Worm (Caenorhabditis elegans) whole organism, L4 larva: ENCODE data around the gene ZC412.3.

ENCODE experiments used
- F37D6.2 ChIP-seq: sonication (generic microtip); optimal IDR thresholded peaks from 2 replicates; lab custom pipeline; 2016; ENCODE audit warnings: mild to moderate bottlenecking, missing genetic modification characterization, missing compliant biosample characterization
- F44E2.7 ChIP-seq: fragments of 200-800 bp; sonication (Bioruptor generic); IDR thresholded peaks from 2 replicates; pipeline ENCODE4 v2.1.2; 2022; ENCODE audit warnings: missing genetic modification characterization, missing compliant biosample characterization
- F49E8.2 ChIP-seq: sonication (generic microtip); optimal IDR thresholded peaks from 2 replicates; lab custom pipeline; 2016; ENCODE audit warnings: missing compliant biosample characterization, mild to moderate bottlenecking, missing genetic modification characterization, borderline replicate concordance
- R02D3.7 ChIP-seq: fragments of 150-350 bp; sonication (generic microtip); optimal IDR thresholded peaks from 3 replicates; lab custom pipeline; 2014; ENCODE audit warnings: missing biosample characterization, missing genetic modification characterization
- T20F7.1 ChIP-seq: fragments of 200-800 bp; sonication (Bioruptor generic); optimal IDR thresholded peaks from 2 replicates; lab custom pipeline; 2018; ENCODE audit warnings: mild to moderate bottlenecking, missing genetic modification characterization, missing compliant biosample characterization
- Y48G9A.11 ChIP-seq: fragments of 200-800 bp; sonication (Bioruptor generic); IDR thresholded peaks from 2 replicates; pipeline ENCODE4 v1.3.6; 2022; ENCODE audit warnings: missing genetic modification reagents, missing genetic modification characterization, missing compliant biosample characterization
- Y5F2A.4 ChIP-seq: fragments of 200-800 bp; sonication (Bioruptor generic); optimal IDR thresholded peaks from 2 replicates; lab custom pipeline; 2018; ENCODE audit warnings: mild to moderate bottlenecking, missing genetic modification characterization, missing compliant biosample characterization
- aha-1 ChIP-seq: fragments of 150-350 bp; peaks from one replicate; lab custom pipeline; 2014; ENCODE audit warnings: missing biosample characterization, missing genetic modification characterization
- arid-1 ChIP-seq: fragments of 200-800 bp; sonication (Bioruptor generic); conservative IDR thresholded peaks from 2 replicates; pipeline ENCODE4 v1.3.6; 2022; ENCODE audit warnings: missing genetic modification reagents, missing genetic modification characterization, missing compliant biosample characterization
- ceh-20 ChIP-seq: fragments of 200-800 bp; sonication (Bioruptor generic); IDR thresholded peaks from 2 replicates; pipeline ENCODE4 v1.3.6; 2022; ENCODE audit warnings: missing genetic modification reagents, missing genetic modification characterization, missing compliant biosample characterization
- ceh-28 ChIP-seq: fragments of 150-350 bp; optimal IDR thresholded peaks from 2 replicates; lab custom pipeline; 2014; ENCODE audit warnings: missing biosample characterization, missing genetic modification reagents, missing genetic modification characterization
- cey-2 ChIP-seq: sonication (generic microtip); optimal IDR thresholded peaks from 3 replicates; lab custom pipeline; 2017; ENCODE audit warnings: missing genetic modification characterization, mild to moderate bottlenecking, missing compliant biosample characterization, antibody characterized with exemption, borderline replicate concordance; ENCODE audit not compliant: insufficient read depth
- daf-16 ChIP-seq, 3 experiments: sonication (generic microtip); optimal IDR thresholded peaks; 2 replicates each; lab custom pipeline; 2016 to 2017; ENCODE audit warnings: missing genetic modification characterization in 3 of 3, missing genetic modification reagents in 3 of 3, mild to moderate bottlenecking in 2 of 3, missing compliant biosample characterization in 2 of 3, missing biosample characterization in 1 of 3, moderate library complexity in 1 of 3
- duxl-1 ChIP-seq: sonication (generic microtip); optimal IDR thresholded peaks from 2 replicates; lab custom pipeline; 2016; ENCODE audit warnings: mild to moderate bottlenecking, missing genetic modification characterization, moderate library complexity, missing compliant biosample characterization; ENCODE audit not compliant: poor library complexity
- egl-43 ChIP-seq: fragments of 200-800 bp; sonication (Bioruptor generic); IDR thresholded peaks from 2 replicates; pipeline ENCODE4 v1.3.6; 2022; ENCODE audit warnings: missing genetic modification reagents, missing genetic modification characterization, missing compliant biosample characterization
- fkh-10 ChIP-seq: fragments of 150-350 bp; optimal IDR thresholded peaks from 2 replicates; lab custom pipeline; 2014; ENCODE audit warnings: missing biosample characterization, missing genetic modification reagents, missing genetic modification characterization
- fos-1 ChIP-seq: fragments of 150-350 bp; optimal IDR thresholded peaks from 2 replicates; lab custom pipeline; 2014; ENCODE audit warnings: missing biosample characterization, missing genetic modification characterization
- gei-8 ChIP-seq: fragments of 200-800 bp; sonication (Bioruptor generic); optimal IDR thresholded peaks from 2 replicates; lab custom pipeline; 2018; ENCODE audit warnings: mild to moderate bottlenecking, missing genetic modification characterization, missing compliant biosample characterization
- hif-1 ChIP-seq, 2 experiments: sonication (generic microtip); optimal IDR thresholded peaks; 2 replicates each; lab custom pipeline; 2016 to 2017; ENCODE audit warnings: missing compliant biosample characterization in 2 of 2, missing genetic modification characterization in 2 of 2, missing genetic modification reagents in 2 of 2, missing genotype in 2 of 2, mild to moderate bottlenecking in 1 of 2
- hlh-11 ChIP-seq: fragments of 200-800 bp; sonication (Bioruptor generic); optimal IDR thresholded peaks from 2 replicates; lab custom pipeline; 2018; ENCODE audit warnings: mild to moderate bottlenecking, missing genetic modification characterization, missing compliant biosample characterization
- hlh-30 ChIP-seq: sonication (generic microtip); optimal IDR thresholded peaks from 2 replicates; lab custom pipeline; 2017; ENCODE audit warnings: antibody characterized with exemption, mild to moderate bottlenecking, missing genetic modification characterization, missing compliant biosample characterization; ENCODE audit not compliant: insufficient read depth
- lim-7 ChIP-seq: fragments of 200-800 bp; sonication (Bioruptor generic); IDR thresholded peaks from 2 replicates; pipeline ENCODE4 v1.3.6; 2022; ENCODE audit warnings: missing genetic modification characterization, missing compliant biosample characterization
- lin-1 ChIP-seq: fragments of 200-800 bp; sonication (Bioruptor generic); IDR thresholded peaks from 2 replicates; pipeline ENCODE4 v1.3.6; 2022; ENCODE audit warnings: missing genetic modification reagents, missing genetic modification characterization, missing compliant biosample characterization
- lin-29 ChIP-seq: fragments of 200-800 bp; sonication (Bioruptor generic); IDR thresholded peaks from 2 replicates; pipeline ENCODE4 v1.3.6; 2022; ENCODE audit warnings: missing genetic modification reagents, missing genetic modification characterization, missing compliant biosample characterization
- lin-38 ChIP-seq: fragments of 200-800 bp; sonication (Bioruptor generic); IDR thresholded peaks from 2 replicates; pipeline ENCODE4 v1.3.6; 2022; ENCODE audit warnings: missing genetic modification reagents, missing genetic modification characterization, missing compliant biosample characterization
- madf-5 ChIP-seq, 2 experiments: fragments of 200-800 bp; sonication (Bioruptor generic); IDR thresholded peaks; 2 replicates each; pipeline ENCODE4 v1.3.6; 2022; ENCODE audit warnings: missing compliant biosample characterization in 2 of 2, missing genetic modification characterization in 2 of 2
- madf-9 ChIP-seq: fragments of 200-800 bp; sonication (Bioruptor generic); conservative IDR thresholded peaks from 2 replicates; pipeline ENCODE4 v1.3.6; 2022; ENCODE audit warnings: missing genetic modification reagents, missing genetic modification characterization, missing compliant biosample characterization
- nhr-11 ChIP-seq: fragments of 150-350 bp; optimal IDR thresholded peaks from 2 replicates; lab custom pipeline; 2014; ENCODE audit warnings: missing biosample characterization, missing genetic modification characterization
- nhr-237 ChIP-seq: sonication (generic microtip); optimal IDR thresholded peaks from 2 replicates; lab custom pipeline; 2017; ENCODE audit warnings: missing biosample characterization, missing genetic modification characterization
- nhr-25 ChIP-seq: sonication (generic microtip); optimal IDR thresholded peaks from 2 replicates; lab custom pipeline; 2017; ENCODE audit warnings: missing genetic modification characterization, mild to moderate bottlenecking, missing compliant biosample characterization, antibody characterized with exemption, moderate library complexity, borderline replicate concordance; ENCODE audit not compliant: insufficient read depth
- nhr-48 ChIP-seq: sonication (generic microtip); optimal IDR thresholded peaks from 2 replicates; lab custom pipeline; 2016; ENCODE audit warnings: mild to moderate bottlenecking, missing genetic modification characterization, missing compliant biosample characterization
- nhr-77 ChIP-seq: fragments of 150-350 bp; optimal IDR thresholded peaks from 2 replicates; lab custom pipeline; 2014; ENCODE audit warnings: missing biosample characterization, missing genetic modification characterization
- php-3 ChIP-seq: fragments of 200-800 bp; sonication (Bioruptor generic); IDR thresholded peaks from 2 replicates; pipeline ENCODE4 v1.3.6; 2022; ENCODE audit warnings: missing genetic modification reagents, missing genetic modification characterization, missing compliant biosample characterization
- rbr-2 ChIP-seq: sonication (generic microtip); optimal IDR thresholded peaks from 2 replicates; lab custom pipeline; 2016; ENCODE audit warnings: missing genotype, missing genetic modification characterization, missing compliant biosample characterization
- sdz-12 ChIP-seq: fragments of 200-800 bp; sonication (Bioruptor generic); optimal IDR thresholded peaks from 2 replicates; lab custom pipeline; 2018; ENCODE audit warnings: mild to moderate bottlenecking, missing genetic modification characterization, missing compliant biosample characterization
- skn-1 ChIP-seq: fragments of 150-350 bp; optimal IDR thresholded peaks from 2 replicates; lab custom pipeline; 2014; ENCODE audit warnings: missing biosample characterization, missing genetic modification characterization
- spr-1 ChIP-seq: sonication (generic microtip); optimal IDR thresholded peaks from 2 replicates; lab custom pipeline; 2016; ENCODE audit warnings: mild to moderate bottlenecking, missing genetic modification characterization, missing compliant biosample characterization
- unc-130 ChIP-seq: sonication (generic microtip); optimal IDR thresholded peaks from 2 replicates; lab custom pipeline; 2016; ENCODE audit warnings: missing genetic modification reagents, missing genetic modification characterization, missing compliant biosample characterization
- unc-62 ChIP-seq, 3 experiments: fragments of 150-350 bp in 1 of 3; sonication (generic microtip); optimal IDR thresholded peaks in 2 of 3; peaks in 1 of 3; 1 replicate in 1 of 3; 2 replicates in 2 of 3; lab custom pipeline; 2014 to 2017; ENCODE audit warnings: missing biosample characterization in 3 of 3, missing genetic modification characterization in 3 of 3, missing genetic modification reagents in 3 of 3, missing genotype in 1 of 3
- vab-7 ChIP-seq: fragments of 200-800 bp; sonication (Bioruptor generic); IDR thresholded peaks from 2 replicates; pipeline ENCODE4 v1.3.6; 2022; ENCODE audit warnings: missing genetic modification reagents, missing genetic modification characterization, missing compliant biosample characterization
- zip-2 ChIP-seq: fragments of 150-350 bp; optimal IDR thresholded peaks from 2 replicates; lab custom pipeline; 2014; ENCODE audit warnings: missing biosample characterization, missing genetic modification characterization

Gene ZC412.3

DNA sequence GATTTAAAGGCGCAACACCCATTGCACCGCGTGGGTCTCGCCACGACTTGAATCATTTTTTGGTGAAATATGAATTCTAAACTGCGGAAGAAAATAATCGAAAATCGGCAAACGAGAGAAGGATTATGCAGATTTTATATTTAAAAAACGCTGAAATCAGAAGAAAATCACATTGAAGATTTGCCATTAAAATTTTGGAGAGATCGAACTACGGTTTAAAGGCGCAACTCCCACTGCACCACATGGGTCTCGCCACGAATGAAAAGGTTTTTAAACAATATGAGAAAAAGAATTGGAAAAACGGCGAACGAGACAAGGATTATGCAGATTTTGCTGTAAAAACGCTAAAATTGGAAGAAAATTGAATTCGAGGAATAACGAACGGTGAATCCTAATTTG, 38.6 kb downstream of the ZC412.3 start:
- TF ChIP-seq F44E2.7 (GFP tag; lab: Robert Waterston, UW) (no peak), F49E8.2 (tag; lab: Kevin White, UChicago) (peak; percentile 46), egl-43 (no peak), F37D6.2 (tag; lab: Kevin White, UChicago) (no peak), lin-1 (no peak), lim-7 (GFP tag; lab: Robert Waterston, UW) (no peak), lin-38 (peak; percentile 36; the same call in 1 of the 2 replicates), sdz-12 (peak; percentile 5), unc-62 (GFP tag; optimal IDR thresholded peaks at IDR 0.05 in 1 of 2; lab: Kevin White, UChicago) (peak in 1 of 2 experiments; percentile 3), unc-62 (tag; optimal IDR thresholded peaks at IDR 0.05; lab: Kevin White, UChicago) (no peak), fos-1 (tag; lab: Kevin White, UChicago) (no peak), spr-1 (no peak)

- no peak for TF ChIP-seq php-3 (GFP tag; lab: Robert Waterston, UW)
- TF ChIP-seq gei-8 (GFP tag; lab: Kevin White, UChicago): no peak
- peak in 1 of 2 experiments; percentile 3 for TF ChIP-seq unc-62 (GFP tag; optimal IDR thresholded peaks at IDR 0.05 in 1 of 2; lab: Kevin White, UChicago)
- TF ChIP-seq unc-62 (tag; optimal IDR thresholded peaks at IDR 0.05; lab: Kevin White, UChicago): no peak
- TF ChIP-seq aha-1 (tag; lab: Kevin White, UChicago): peak; percentile 44
- no peak for TF ChIP-seq cey-2 (tag; lab: Kevin White, UChicago)
- TF ChIP-seq nhr-77 (tag; lab: Kevin White, UChicago): peak; percentile 13
- TF ChIP-seq daf-16 (GFP tag; optimal IDR thresholded peaks at IDR 0.05; lab: Kevin White, UChicago): no peak
- TF ChIP-seq daf-16 (tag; optimal IDR thresholded peaks at IDR 0.05; lab: Kevin White, UChicago): peak; percentile 80
- TF ChIP-seq, all 104 proteins: peak for 4
Measured at ce11 chrV:14832121-14832788, 39.1 kb downstream of the ZC412.3 start.

DNA sequence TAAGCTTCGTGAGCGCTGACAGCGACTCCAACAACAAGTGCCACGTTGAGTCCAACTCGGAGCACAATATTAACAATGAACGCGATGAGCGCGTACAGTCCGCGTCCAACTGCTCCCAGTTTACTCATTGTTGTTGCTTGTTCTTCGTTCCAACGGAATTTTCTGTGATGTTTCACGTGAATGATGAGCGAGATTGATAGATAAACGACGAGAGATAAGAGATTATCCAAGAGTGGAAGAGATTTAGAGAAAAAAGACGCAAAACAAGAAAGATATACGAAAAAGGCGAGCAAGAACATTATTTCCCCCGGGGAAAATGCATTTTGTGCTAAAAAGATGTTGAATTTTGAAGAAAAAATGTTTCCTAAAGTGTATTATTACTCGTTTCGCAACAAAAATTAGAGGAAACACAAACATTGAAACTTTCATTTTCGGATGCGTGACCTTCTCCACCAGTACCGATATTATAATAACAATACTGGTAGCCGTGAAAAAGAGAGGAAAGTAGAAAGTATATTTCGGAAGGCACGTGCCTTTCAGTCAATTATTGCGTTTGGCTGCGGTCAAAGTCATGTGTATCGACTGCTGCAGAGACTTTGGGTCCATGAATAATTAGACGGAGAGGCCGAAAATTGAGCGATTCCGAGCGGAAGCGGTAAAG, 39.8 kb downstream of the ZC412.3 start:
- TF ChIP-seq daf-16 (GFP tag; optimal IDR thresholded peaks at IDR 0.05; lab: Kevin White, UChicago): no peak
- TF ChIP-seq daf-16 (tag; optimal IDR thresholded peaks at IDR 0.05; lab: Kevin White, UChicago): peak; percentile 63
- TF ChIP-seq unc-130 (GFP tag; lab: Kevin White, UChicago): no peak
- no peak for TF ChIP-seq hif-1 (tag; optimal IDR thresholded peaks at IDR 0.05; lab: Kevin White, UChicago)
- TF ChIP-seq F44E2.7 (GFP tag; lab: Robert Waterston, UW): no peak
- TF ChIP-seq arid-1 (GFP tag; lab: Robert Waterston, UW): no peak
- no peak for TF ChIP-seq madf-9 (GFP tag; lab: Robert Waterston, UW)
- peak; percentile 27 for TF ChIP-seq hlh-11 (tag; lab: Kevin White, UChicago)
- no peak for TF ChIP-seq lim-7 (GFP tag; lab: Robert Waterston, UW)
- no peak for TF ChIP-seq fkh-10
- TF ChIP-seq php-3 (GFP tag; lab: Robert Waterston, UW): no peak
- TF ChIP-seq nhr-25: no peak
- no peak for TF ChIP-seq nhr-237 (tag; lab: Kevin White, UChicago)
- TF ChIP-seq ceh-20 (GFP tag; lab: Robert Waterston, UW): no peak
- peak; percentile 2 for TF ChIP-seq nhr-11 (tag; lab: Kevin White, UChicago)
- no peak for TF ChIP-seq ceh-28
- TF ChIP-seq R02D3.7 (tag; lab: Kevin White, UChicago): no peak
- TF ChIP-seq skn-1 (tag; lab: Kevin White, UChicago): no peak
- TF ChIP-seq nhr-48 (tag; lab: Kevin White, UChicago): no peak
- TF ChIP-seq Y48G9A.11 (GFP tag; lab: Robert Waterston, UW): no peak
- TF ChIP-seq duxl-1 (tag; lab: Kevin White, UChicago): no peak
- TF ChIP-seq vab-7 (GFP tag; lab: Robert Waterston, UW): no peak
- no peak for TF ChIP-seq lin-29 (GFP tag; lab: Robert Waterston, UW)
- TF ChIP-seq sdz-12: no peak
- TF ChIP-seq fos-1 (tag; lab: Kevin White, UChicago): no peak
- TF ChIP-seq zip-2: no peak
- peak; percentile 55 for TF ChIP-seq hlh-30
- TF ChIP-seq rbr-2 (tag; lab: Kevin White, UChicago): no peak
- no peak for TF ChIP-seq gei-8 (GFP tag; lab: Kevin White, UChicago)
- TF ChIP-seq Y5F2A.4 (GFP tag; lab: Kevin White, UChicago): no peak
- no peak for TF ChIP-seq madf-5 (GFP tag; IDR thresholded peaks at IDR 0.05; lab: Robert Waterston, UW)
- TF ChIP-seq cey-2 (tag; lab: Kevin White, UChicago): no peak
- peak; percentile 44 for TF ChIP-seq aha-1 (tag; lab: Kevin White, UChicago)
- TF ChIP-seq T20F7.1 (GFP tag; lab: Kevin White, UChicago): no peak
